Worm (Caenorhabditis elegans) whole organism, early embryonic: ENCODE results near the gene C27D8.2.

Experiments used
- B0310.2 ChIP-seq: sonication (generic microtip); optimal IDR thresholded peaks from 2 replicates; lab custom pipeline; 2016; ENCODE audit warnings: mild to moderate bottlenecking, missing genetic modification characterization, missing compliant biosample characterization
- F13C5.2 ChIP-seq: sonication (generic microtip); optimal IDR thresholded peaks from 2 replicates; lab custom pipeline; 2017; ENCODE audit warnings: mild to moderate bottlenecking, missing genetic modification characterization, inconsistent platforms, missing compliant biosample characterization
- aly-1 ChIP-seq: sonication (generic microtip); optimal IDR thresholded peaks from 2 replicates; lab custom pipeline; 2016; ENCODE audit warnings: missing genetic modification characterization, missing compliant biosample characterization
- ama-1 ChIP-seq: fragments of 150-350 bp; optimal IDR thresholded peaks from 2 replicates; lab custom pipeline; 2014
- ceh-13 ChIP-seq: fragments of 200-800 bp; sonication (Bioruptor generic); optimal IDR thresholded peaks from 2 replicates; lab custom pipeline; 2018; ENCODE audit warnings: mild to moderate bottlenecking, missing genetic modification characterization, missing compliant biosample characterization
- ceh-36 ChIP-seq: sonication (generic microtip); optimal IDR thresholded peaks from 2 replicates; lab custom pipeline; 2016; ENCODE audit warnings: missing genetic modification characterization, inconsistent platforms, missing compliant biosample characterization
- ets-7 ChIP-seq: sonication (generic microtip); optimal IDR thresholded peaks from 2 replicates; lab custom pipeline; 2016; ENCODE audit warnings: missing genotype, missing genetic modification characterization, missing compliant biosample characterization
- flt-1 ChIP-seq: fragments of 200-800 bp; sonication (Bioruptor generic); IDR thresholded peaks from 2 replicates; pipeline ENCODE4 v1.3.6; 2022; ENCODE audit warnings: missing genetic modification characterization, missing compliant biosample characterization
- hmbx-1 ChIP-seq: sonication (generic microtip); optimal IDR thresholded peaks from 2 replicates; lab custom pipeline; 2016; ENCODE audit warnings: mild to moderate bottlenecking, missing genetic modification characterization, missing compliant biosample characterization
- hmg-4 ChIP-seq: fragments of 200-800 bp; sonication (Bioruptor generic); optimal IDR thresholded peaks from 2 replicates; lab custom pipeline; 2018; ENCODE audit warnings: mild to moderate bottlenecking, missing genetic modification characterization, missing compliant biosample characterization
- hnd-1 ChIP-seq: sonication (generic microtip); optimal IDR thresholded peaks from 2 replicates; lab custom pipeline; 2016; ENCODE audit warnings: missing genetic modification characterization, missing compliant biosample characterization
- pes-1 ChIP-seq: fragments of 200-800 bp; sonication (Bioruptor generic); IDR thresholded peaks from 2 replicates; pipeline ENCODE4 v1.3.6; 2022; ENCODE audit warnings: missing genetic modification reagents, missing genetic modification characterization, missing compliant biosample characterization
- scrt-1 ChIP-seq: fragments of 200-800 bp; sonication (Bioruptor generic); IDR thresholded peaks from 2 replicates; pipeline ENCODE4 v1.3.6; 2022; ENCODE audit warnings: missing genetic modification characterization, missing compliant biosample characterization
- sea-1 ChIP-seq: fragments of 200-800 bp; sonication (Bioruptor generic); conservative IDR thresholded peaks from 2 replicates; pipeline ENCODE4 v1.3.6; 2022; ENCODE audit warnings: missing genetic modification characterization, missing compliant biosample characterization
- tbx-11 ChIP-seq: fragments of 200-800 bp; sonication (Bioruptor generic); IDR thresholded peaks from 2 replicates; pipeline ENCODE4 v1.3.6; 2022; ENCODE audit warnings: missing genetic modification characterization, missing compliant biosample characterization
- tbx-37 ChIP-seq: fragments of 200-800 bp; sonication (Bioruptor generic); conservative IDR thresholded peaks from 2 replicates; pipeline ENCODE4 v1.3.6; 2022; ENCODE audit warnings: missing genetic modification reagents, missing genetic modification characterization, missing compliant biosample characterization
- tra-4 ChIP-seq: sonication (generic microtip); optimal IDR thresholded peaks from 2 replicates; lab custom pipeline; 2017; ENCODE audit warnings: missing genetic modification characterization, missing compliant biosample characterization

The C27D8.2 gene

ce11 chrIV:12719664-12720063, 8.6 kb downstream of the C27D8.2 start, which contains the start of gene idpp-7:
idpp-7 (plus strand) TSS chrIV:12719964.
- TF ChIP-seq hnd-1 (tag; lab: Kevin White, UChicago), result no peak
- no peak for TF ChIP-seq sea-1 (GFP tag; lab: Robert Waterston, UW)
- TF ChIP-seq ceh-36 (tag; lab: Kevin White, UChicago), result no peak
- TF ChIP-seq ama-1, result no peak
- TF ChIP-seq ceh-13 (GFP tag; lab: Kevin White, UChicago), result no peak
- no peak for TF ChIP-seq F13C5.2 (tag; lab: Kevin White, UChicago)
- no peak for TF ChIP-seq tbx-11 (GFP tag; lab: Robert Waterston, UW)
- TF ChIP-seq scrt-1 (GFP tag; lab: Robert Waterston, UW), result no peak
- no peak for TF ChIP-seq pes-1
- TF ChIP-seq B0310.2 (tag; lab: Kevin White, UChicago), result no peak
- no peak for TF ChIP-seq flt-1 (GFP tag; lab: Robert Waterston, UW)
- TF ChIP-seq tra-4 (tag; lab: Kevin White, UChicago), result no peak
- no peak for TF ChIP-seq aly-1 (tag; lab: Kevin White, UChicago)
- no peak for TF ChIP-seq hmg-4
- TF ChIP-seq hmbx-1 (tag; lab: Kevin White, UChicago), result no peak
- no peak for TF ChIP-seq ets-7 (tag; lab: Kevin White, UChicago)
- TF ChIP-seq tbx-37 (GFP tag; lab: Robert Waterston, UW), result no peak

- TF ChIP-seq tbx-37 (GFP tag; lab: Robert Waterston, UW) (no peak), hnd-1 (tag; lab: Kevin White, UChicago) (no peak), scrt-1 (GFP tag; lab: Robert Waterston, UW) (no peak), ama-1 (no peak), F13C5.2 (tag; lab: Kevin White, UChicago) (no peak), ets-7 (tag; lab: Kevin White, UChicago) (no peak), hmg-4 (no peak), ceh-36 (tag; lab: Kevin White, UChicago) (no peak), aly-1 (tag; lab: Kevin White, UChicago) (no peak), hmbx-1 (tag; lab: Kevin White, UChicago) (no peak), ceh-13 (GFP tag; lab: Kevin White, UChicago) (no peak), tra-4 (tag; lab: Kevin White, UChicago) (no peak), pes-1 (no peak), B0310.2 (tag; lab: Kevin White, UChicago) (no peak)
Measured at ce11 chrIV:12721106-12721505, 10.1 kb downstream of the C27D8.2 start, which contains the start of gene T23F6.2. T23F6.2 (plus strand) TSS chrIV:12721356.

ce11 chrIV:12724641-12725040, 13.6 kb downstream of the C27D8.2 start, which contains the start of the genes T23F6.3 and rbd-1:
T23F6.3 (minus strand) TSS chrIV:12724760.
rbd-1 (plus strand) TSS chrIV:12724986.
- TF ChIP-seq F13C5.2 (tag; lab: Kevin White, UChicago) (peak; percentile 76), ceh-36 (tag; lab: Kevin White, UChicago) (no peak), tbx-11 (GFP tag; lab: Robert Waterston, UW) (0 out of 2 replicates have a peak, but pooled peaks have one; percentile 47), ceh-13 (GFP tag; lab: Kevin White, UChicago) (no peak), ets-7 (tag; lab: Kevin White, UChicago) (peak; percentile 19), tra-4 (tag; lab: Kevin White, UChicago) (no peak), pes-1 (no peak), ama-1 (no peak), tbx-37 (GFP tag; lab: Robert Waterston, UW) (peak; percentile 53; the same call in 1 of the 2 replicates), hmbx-1 (tag; lab: Kevin White, UChicago) (no peak), flt-1 (GFP tag; lab: Robert Waterston, UW) (no peak), aly-1 (tag; lab: Kevin White, UChicago) (no peak)

- TF ChIP-seq hmbx-1 (tag; lab: Kevin White, UChicago) (no peak), flt-1 (GFP tag; lab: Robert Waterston, UW) (no peak), ets-7 (tag; lab: Kevin White, UChicago) (no peak), tbx-11 (GFP tag; lab: Robert Waterston, UW) (no peak), ceh-13 (GFP tag; lab: Kevin White, UChicago) (no peak), tbx-37 (GFP tag; lab: Robert Waterston, UW) (no peak), B0310.2 (tag; lab: Kevin White, UChicago) (no peak), sea-1 (GFP tag; lab: Robert Waterston, UW) (no peak), hnd-1 (tag; lab: Kevin White, UChicago) (no peak), ceh-36 (tag; lab: Kevin White, UChicago) (no peak), pes-1 (no peak), scrt-1 (GFP tag; lab: Robert Waterston, UW) (no peak), aly-1 (tag; lab: Kevin White, UChicago) (no peak), F13C5.2 (tag; lab: Kevin White, UChicago) (no peak), tra-4 (tag; lab: Kevin White, UChicago) (no peak), hmg-4 (no peak), ama-1 (no peak)
Measured at ce11 chrIV:12725228-12725627, 14.2 kb downstream of the C27D8.2 start.

- TF ChIP-seq ama-1 (no peak), ceh-13 (GFP tag; lab: Kevin White, UChicago) (no peak), F13C5.2 (tag; lab: Kevin White, UChicago) (no peak), B0310.2 (tag; lab: Kevin White, UChicago) (no peak), hmg-4 (no peak), hmbx-1 (tag; lab: Kevin White, UChicago) (no peak), hnd-1 (tag; lab: Kevin White, UChicago) (no peak)
Measured at ce11 chrIV:12725925-12726324, 14.9 kb downstream of the C27D8.2 start.

- TF ChIP-seq B0310.2 (tag; lab: Kevin White, UChicago), result no peak
- no peak for TF ChIP-seq hmg-4
- TF ChIP-seq tbx-37 (GFP tag; lab: Robert Waterston, UW), result no peak
- TF ChIP-seq aly-1 (tag; lab: Kevin White, UChicago), result no peak
- TF ChIP-seq flt-1 (GFP tag; lab: Robert Waterston, UW), result no peak
- TF ChIP-seq hmbx-1 (tag; lab: Kevin White, UChicago), result no peak
Measured at ce11 chrIV:12728162-12728561, 17.1 kb downstream of the C27D8.2 start.

- TF ChIP-seq tbx-37 (GFP tag; lab: Robert Waterston, UW), result 0 out of 2 replicates have a peak, but pooled peaks have one; percentile 16
- 0 out of 2 replicates have a peak, but pooled peaks have one; percentile 7 for TF ChIP-seq sea-1 (GFP tag; lab: Robert Waterston, UW)
- peak; percentile 60; the same call in 1 of the 2 replicates for TF ChIP-seq tbx-11 (GFP tag; lab: Robert Waterston, UW)
- TF ChIP-seq pes-1, result 0 out of 2 replicates have a peak, but pooled peaks have one; percentile 14
Measured at ce11 chrIV:12730624-12731023, 19.6 kb downstream of the C27D8.2 start.
